Fruit fly (Drosophila melanogaster): ENCODE data around the gene CG10097.

DNA sequence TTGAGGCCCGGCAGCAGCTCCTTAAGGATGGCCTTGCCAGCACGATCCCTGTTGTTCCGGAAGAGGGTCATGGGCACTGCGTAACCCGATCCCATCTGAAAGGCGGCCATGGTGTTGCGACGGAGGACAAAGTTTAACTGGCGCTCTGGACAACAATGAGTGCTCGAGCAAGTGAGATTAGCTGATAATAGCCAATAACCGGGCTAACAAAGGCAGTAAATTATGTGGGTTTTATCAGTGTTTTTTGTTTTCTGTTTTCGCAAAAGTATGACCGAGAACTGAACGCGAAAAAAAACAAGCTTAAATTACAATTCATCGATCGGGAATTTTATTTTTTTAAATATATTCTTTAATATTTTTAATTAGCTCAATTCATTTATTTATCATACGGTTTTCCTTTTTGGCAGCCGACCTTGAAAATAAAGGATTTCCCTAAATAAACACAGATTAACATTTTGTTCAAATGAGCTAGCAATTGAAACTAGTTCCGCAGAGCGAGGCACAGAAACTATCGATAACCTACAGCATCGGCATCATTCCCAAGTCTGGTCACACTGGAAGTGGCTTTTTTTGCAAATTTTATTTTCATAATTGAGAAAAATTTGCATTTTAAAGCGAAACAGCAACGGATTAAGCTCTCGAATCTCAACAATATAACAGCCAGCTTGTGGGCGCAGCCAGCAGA is 17.6 kb upstream of the CG10097 start, which contains the start of the genes Dip-C and pps:
- TF ChIP-seq pan (optimal IDR thresholded peaks at IDR 0.05) (no peak), psq (optimal IDR thresholded peaks at IDR 0.05) (no peak), usp (GFP tag; optimal IDR thresholded peaks at IDR 0.05) (no peak)
